Worm (Caenorhabditis elegans): ENCODE data around the gene R02E12.12.

R02E12.12 gene

ce11 chrX:3997040-3997439 lies 6.3 kb upstream of the R02E12.12 start, which contains the start of gene R02E12.5:
Gene R02E12.5, plus strand, starts transcription at chrX:3997340.
- TF ChIP-seq fkh-10 (GFP tag; optimal IDR thresholded peaks at IDR 0.05) (no peak), nhr-232 (tag; optimal IDR thresholded peaks at IDR 0.05) (no peak), pag-3 (tag; optimal IDR thresholded peaks at IDR 0.05; ENCODE audit: borderline replicate concordance) (no peak), pros-1 (tag; optimal IDR thresholded peaks at IDR 0.05) (no peak), madf-2 (tag; optimal IDR thresholded peaks at IDR 0.05) (no peak), unc-42 (tag; optimal IDR thresholded peaks at IDR 0.05) (no peak), C08G9.2 (tag; optimal IDR thresholded peaks at IDR 0.05) (no peak), elt-2 (tag; optimal IDR thresholded peaks at IDR 0.05) (no peak), ceh-18 (tag; optimal IDR thresholded peaks at IDR 0.05) (no peak), mec-3 (tag; optimal IDR thresholded peaks at IDR 0.05; ENCODE audit: borderline replicate concordance) (no peak), hlh-6 (tag; optimal IDR thresholded peaks at IDR 0.05) (no peak)

DNA sequence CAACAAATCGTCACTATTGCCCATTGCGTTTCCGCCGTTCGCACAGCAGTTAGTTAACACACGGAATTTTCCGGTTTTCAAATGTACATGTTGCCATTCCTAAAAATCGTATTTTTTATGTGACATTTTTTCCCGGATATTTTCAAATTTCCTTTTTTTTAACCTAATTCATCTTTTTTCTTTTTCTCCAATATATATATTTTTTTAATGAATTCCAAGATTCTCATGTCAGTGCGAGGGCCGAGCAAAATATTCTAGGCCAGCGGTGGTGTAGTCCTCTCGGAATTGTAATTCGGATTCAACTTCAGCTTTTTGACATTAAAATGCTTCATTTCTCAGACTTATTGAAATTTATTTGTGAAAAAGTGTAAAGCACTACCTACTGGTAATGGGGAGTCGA lies 1.7 kb downstream of the R02E12.12 start, which contains the start of gene R02E12.4:
Gene R02E12.4, plus strand, starts transcription at position 301 of the 400 bp plus-strand sequence.
- TF ChIP-seq hlh-6 (tag; optimal IDR thresholded peaks at IDR 0.05) (no peak), elt-2 (tag; optimal IDR thresholded peaks at IDR 0.05) (no peak), ceh-30 (tag; optimal IDR thresholded peaks at IDR 0.05) (no peak), ceh-14 (tag; optimal IDR thresholded peaks at IDR 0.05) (no peak)

ce11 chrX:4006966-4007365 lies 3.6 kb downstream of the R02E12.12 start:
- TF ChIP-seq nfya-1 (tag; optimal IDR thresholded peaks at IDR 0.05) (no peak), ceh-30 (tag; optimal IDR thresholded peaks at IDR 0.05) (no peak), ceh-6 (GFP tag; optimal IDR thresholded peaks at IDR 0.05) (no peak), rnt-1 (tag; optimal IDR thresholded peaks at IDR 0.05) (no peak), nhr-232 (tag; optimal IDR thresholded peaks at IDR 0.05) (no peak), gmeb-2 (tag; optimal IDR thresholded peaks at IDR 0.05) (no peak), odd-2 (tag; optimal IDR thresholded peaks at IDR 0.05) (no peak), lin-11 (tag; optimal IDR thresholded peaks at IDR 0.05) (no peak), T23F11.4 (GFP tag; optimal IDR thresholded peaks at IDR 0.05) (no peak), pros-1 (tag; optimal IDR thresholded peaks at IDR 0.05) (no peak), dve-1 (tag; optimal IDR thresholded peaks at IDR 0.05) (no peak), ceh-24 (tag; optimal IDR thresholded peaks at IDR 0.05) (no peak), ets-4 (tag; optimal IDR thresholded peaks at IDR 0.05) (no peak), fkh-6 (tag; optimal IDR thresholded peaks at IDR 0.05) (no peak), ceh-31 (tag; optimal IDR thresholded peaks at IDR 0.05) (no peak), dmd-4 (tag; optimal IDR thresholded peaks at IDR 0.05; ENCODE audit: borderline replicate concordance) (no peak), unc-3 (GFP tag; conservative IDR thresholded peaks at IDR 0.05) (no peak), unc-3 (tag; optimal IDR thresholded peaks at IDR 0.05) (no peak), tbx-2 (tag; optimal IDR thresholded peaks at IDR 0.05) (no peak), ttx-3 (tag; optimal IDR thresholded peaks at IDR 0.05) (no peak), sox-2 (GFP tag; IDR thresholded peaks at IDR 0.05) (no peak)

ce11 chrX:4007724-4008123 lies 4.4 kb downstream of the R02E12.12 start:
- no peak for TF ChIP-seq ztf-16 (tag; optimal IDR thresholded peaks at IDR 0.05)
- TF ChIP-seq pha-4 (tag; optimal IDR thresholded peaks at IDR 0.05): no peak
- no peak for TF ChIP-seq lim-6 (tag; optimal IDR thresholded peaks at IDR 0.05)
- TF ChIP-seq elt-2 (tag; optimal IDR thresholded peaks at IDR 0.05): peak; percentile 19
- TF ChIP-seq ceh-48 (tag; optimal IDR thresholded peaks at IDR 0.05): no peak

DNA sequence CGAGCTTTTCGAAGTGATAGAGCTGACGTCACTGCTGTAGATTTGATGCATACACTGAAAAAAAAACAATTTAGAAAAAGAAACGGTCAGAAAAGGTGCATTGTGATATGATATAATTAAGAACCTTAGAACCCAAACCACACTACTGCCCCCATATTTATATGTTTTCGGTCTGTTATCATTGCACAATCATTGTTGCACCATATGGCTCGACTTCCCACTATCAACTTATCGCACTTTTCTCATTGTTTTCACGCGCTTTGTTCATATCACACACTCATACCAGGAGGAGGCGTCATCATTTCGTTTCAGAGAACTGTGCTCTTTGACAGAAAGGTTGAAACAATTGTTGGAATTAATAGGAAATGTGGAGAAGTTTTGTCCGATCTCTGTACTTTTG lies 5.6 kb downstream of the R02E12.12 start:
- TF ChIP-seq elt-2 (tag; optimal IDR thresholded peaks at IDR 0.05): peak; percentile 93
- TF ChIP-seq ceh-18 (tag; optimal IDR thresholded peaks at IDR 0.05): no peak
- no peak for TF ChIP-seq hlh-15 (tag; optimal IDR thresholded peaks at IDR 0.05)
- TF ChIP-seq C08G9.2 (tag; optimal IDR thresholded peaks at IDR 0.05): no peak
- TF ChIP-seq odd-2 (tag; optimal IDR thresholded peaks at IDR 0.05): no peak
- TF ChIP-seq ref-2 (tag; optimal IDR thresholded peaks at IDR 0.05): no peak
- TF ChIP-seq sox-4 (tag; optimal IDR thresholded peaks at IDR 0.05): no peak

Measured in whole organism, late embryonic.